Worm (Caenorhabditis elegans) whole organism, late embryonic: ENCODE results near the gene C18A3.11.
"Not testable (repeated sequence)": the region's sequence is repeated elsewhere in the genome, so short reads cannot be mapped to it uniquely, and the experiment has no call there.

Experiments
- T23F11.4 ChIP-seq: fragments of 200-800 bp; sonication (Bioruptor generic); optimal IDR thresholded peaks from 2 replicates; lab custom pipeline; 2018; ENCODE audit warnings: mild to moderate bottlenecking, missing genetic modification characterization, missing compliant biosample characterization
- ahr-1 ChIP-seq: sonication (generic microtip); optimal IDR thresholded peaks from 2 replicates; lab custom pipeline; 2016; ENCODE audit warnings: missing genetic modification characterization, missing compliant biosample characterization
- ceh-14 ChIP-seq: sonication (generic microtip); optimal IDR thresholded peaks from 2 replicates; lab custom pipeline; 2016; ENCODE audit warnings: missing genotype, missing genetic modification characterization, missing compliant biosample characterization
- ceh-18 ChIP-seq: sonication (generic microtip); optimal IDR thresholded peaks from 2 replicates; lab custom pipeline; 2016; ENCODE audit warnings: missing genetic modification characterization, missing compliant biosample characterization
- ceh-19 ChIP-seq: fragments of 200-800 bp; sonication (Bioruptor generic); optimal IDR thresholded peaks from 2 replicates; lab custom pipeline; 2018; ENCODE audit warnings: mild to moderate bottlenecking, missing genetic modification characterization, missing compliant biosample characterization
- ceh-34 ChIP-seq: sonication (generic microtip); optimal IDR thresholded peaks from 2 replicates; lab custom pipeline; 2016; ENCODE audit warnings: mild to moderate bottlenecking, missing genetic modification characterization, missing compliant biosample characterization
- ceh-45 ChIP-seq: fragments of 200-800 bp; sonication (Bioruptor generic); IDR thresholded peaks from 2 replicates; pipeline ENCODE4 v1.3.6; 2022; ENCODE audit warnings: missing genetic modification reagents, missing genetic modification characterization, missing compliant biosample characterization
- ceh-9 ChIP-seq: sonication (generic microtip); optimal IDR thresholded peaks from 2 replicates; lab custom pipeline; 2016; ENCODE audit warnings: mild to moderate bottlenecking, missing genetic modification characterization, inconsistent platforms, missing compliant biosample characterization
- dmd-4 ChIP-seq: sonication (generic microtip); optimal IDR thresholded peaks from 2 replicates; lab custom pipeline; 2016; ENCODE audit warnings: borderline replicate concordance, missing genetic modification characterization, missing compliant biosample characterization
- elt-2 ChIP-seq: sonication (generic microtip); optimal IDR thresholded peaks from 2 replicates; lab custom pipeline; 2016; ENCODE audit warnings: missing genetic modification reagents, missing genetic modification characterization, missing compliant biosample characterization
- elt-4 ChIP-seq: sonication (generic microtip); optimal IDR thresholded peaks from 2 replicates; lab custom pipeline; 2016; ENCODE audit warnings: missing genetic modification characterization, missing compliant biosample characterization
- ets-4 ChIP-seq: sonication (generic microtip); optimal IDR thresholded peaks from 2 replicates; lab custom pipeline; 2016; ENCODE audit warnings: missing genetic modification characterization, missing compliant biosample characterization
- eyg-1 ChIP-seq: sonication (generic microtip); optimal IDR thresholded peaks from 2 replicates; lab custom pipeline; 2016; ENCODE audit warnings: missing genotype, missing genetic modification characterization, missing compliant biosample characterization
- fax-1 ChIP-seq: sonication (generic microtip); optimal IDR thresholded peaks from 2 replicates; lab custom pipeline; 2016; ENCODE audit warnings: missing genotype, missing genetic modification characterization, missing compliant biosample characterization
- hlh-15 ChIP-seq: sonication (generic microtip); optimal IDR thresholded peaks from 2 replicates; lab custom pipeline; 2016; ENCODE audit warnings: missing genetic modification characterization, missing compliant biosample characterization
- hlh-6 ChIP-seq: sonication (generic microtip); optimal IDR thresholded peaks from 2 replicates; lab custom pipeline; 2016; ENCODE audit warnings: missing genotype, missing genetic modification characterization, missing compliant biosample characterization
- lim-6 ChIP-seq: sonication (generic microtip); optimal IDR thresholded peaks from 2 replicates; lab custom pipeline; 2016; ENCODE audit warnings: missing genetic modification characterization, missing compliant biosample characterization
- lin-11 ChIP-seq: fragments of 200-800 bp; sonication (Bioruptor generic); optimal IDR thresholded peaks from 2 replicates; lab custom pipeline; 2018; ENCODE audit warnings: mild to moderate bottlenecking, missing genetic modification characterization, missing compliant biosample characterization
- madf-2 ChIP-seq: sonication (generic microtip); optimal IDR thresholded peaks from 2 replicates; lab custom pipeline; 2017; ENCODE audit warnings: missing genetic modification characterization, missing compliant biosample characterization
- mec-3 ChIP-seq: sonication (generic microtip); optimal IDR thresholded peaks from 2 replicates; lab custom pipeline; 2016; ENCODE audit warnings: borderline replicate concordance, missing genetic modification characterization, missing compliant biosample characterization
- pag-3 ChIP-seq: sonication (generic microtip); optimal IDR thresholded peaks from 2 replicates; lab custom pipeline; 2016; ENCODE audit warnings: missing compliant biosample characterization, missing genetic modification characterization, borderline replicate concordance
- pax-1 ChIP-seq: fragments of 150-350 bp; optimal IDR thresholded peaks from 2 replicates; lab custom pipeline; 2014; ENCODE audit warnings: missing biosample characterization, missing genetic modification characterization
- pha-4 ChIP-seq: fragments of 150-350 bp; optimal IDR thresholded peaks from 2 replicates; lab custom pipeline; 2018; ENCODE audit warnings: missing biosample characterization, missing genetic modification reagents, missing genetic modification characterization
- sdc-2 ChIP-seq: sonication (generic microtip); optimal IDR thresholded peaks from 2 replicates; lab custom pipeline; 2016; ENCODE audit warnings: missing genotype, missing genetic modification characterization, missing compliant biosample characterization
- sox-2 ChIP-seq: fragments of 200-800 bp; sonication (Bioruptor generic); IDR thresholded peaks from 2 replicates; pipeline ENCODE4 v1.3.6; 2022; ENCODE audit warnings: missing genetic modification reagents, missing genetic modification characterization, missing compliant biosample characterization
- sox-4 ChIP-seq: sonication (generic microtip); optimal IDR thresholded peaks from 2 replicates; lab custom pipeline; 2017; ENCODE audit warnings: mild to moderate bottlenecking, missing genetic modification characterization, inconsistent platforms, missing compliant biosample characterization
- syd-9 ChIP-seq: sonication (generic microtip); optimal IDR thresholded peaks from 2 replicates; lab custom pipeline; 2016; ENCODE audit warnings: mild to moderate bottlenecking, missing genetic modification characterization, moderate library complexity, missing compliant biosample characterization
- tbx-2 ChIP-seq: sonication (generic microtip); optimal IDR thresholded peaks from 2 replicates; lab custom pipeline; 2016; ENCODE audit warnings: missing genetic modification characterization, missing compliant biosample characterization
- unc-55 ChIP-seq: sonication (generic microtip); optimal IDR thresholded peaks from 2 replicates; lab custom pipeline; 2017; ENCODE audit warnings: missing biosample characterization, missing genetic modification reagents, missing genetic modification characterization
- zip-5 ChIP-seq: sonication (generic microtip); optimal IDR thresholded peaks from 2 replicates; lab custom pipeline; 2016; ENCODE audit warnings: missing genetic modification characterization, missing compliant biosample characterization
- ztf-16 ChIP-seq: sonication (generic microtip); optimal IDR thresholded peaks from 2 replicates; lab custom pipeline; 2017; ENCODE audit warnings: missing genetic modification characterization, missing compliant biosample characterization

The C18A3.11 gene

DNA sequence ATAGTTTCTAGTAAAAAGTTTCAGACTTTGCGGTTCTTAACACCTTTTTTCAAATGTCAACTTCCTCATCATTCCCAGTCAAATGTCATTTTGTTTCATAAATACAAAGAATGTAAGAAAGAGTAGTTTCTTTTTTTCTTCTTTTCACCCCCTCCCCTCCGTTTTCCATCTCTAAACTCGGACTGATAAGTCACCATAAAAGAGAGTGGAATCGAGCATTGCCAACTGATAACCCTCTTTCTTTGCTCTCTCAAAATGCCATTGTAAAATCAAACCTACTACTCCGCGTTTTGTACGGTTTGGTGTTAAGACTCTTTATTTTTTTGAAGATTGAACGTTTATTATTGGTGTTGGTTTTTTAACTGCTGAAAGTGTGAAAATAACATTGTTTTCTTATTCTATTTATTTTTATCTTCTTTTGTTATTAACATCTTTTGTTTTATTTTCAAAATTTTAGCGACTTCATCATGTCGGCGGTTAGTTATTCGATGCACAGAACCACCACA lies 19.0 kb downstream of the C18A3.11 start, which contains the start of gene ifb-2:
ifb-2 (plus strand) TSS at position 456 of the 506 bp plus-strand sequence.
- TF ChIP-seq ets-4 (tag; lab: Kevin White, UChicago) (no peak), fax-1 (no peak), sdc-2 (tag; lab: Kevin White, UChicago) (no peak), elt-2 (tag; lab: Kevin White, UChicago) (peak; percentile 92)

DNA sequence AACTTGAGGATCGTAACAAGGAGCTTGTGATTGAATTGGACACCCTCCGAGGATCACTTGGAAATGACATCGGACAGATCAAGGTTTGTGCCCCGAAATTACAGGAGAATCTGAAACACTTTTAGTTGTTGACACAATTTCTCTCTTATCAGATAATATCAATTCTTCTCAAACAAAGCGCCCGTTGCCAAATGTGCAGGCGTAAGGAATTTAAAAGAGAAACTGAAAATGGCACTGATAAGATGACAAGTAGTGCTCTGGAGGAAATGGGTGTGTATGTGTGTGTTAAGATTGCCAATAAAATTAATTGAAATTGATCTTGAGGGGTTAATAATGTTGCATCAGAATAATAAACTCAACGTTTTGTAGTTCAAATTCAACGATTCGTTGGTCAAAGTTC lies 20.5 kb downstream of the C18A3.11 start:
- TF ChIP-seq elt-2 (tag; lab: Kevin White, UChicago) (peak; percentile 83), lim-6 (tag; lab: Kevin White, UChicago) (no peak)

DNA sequence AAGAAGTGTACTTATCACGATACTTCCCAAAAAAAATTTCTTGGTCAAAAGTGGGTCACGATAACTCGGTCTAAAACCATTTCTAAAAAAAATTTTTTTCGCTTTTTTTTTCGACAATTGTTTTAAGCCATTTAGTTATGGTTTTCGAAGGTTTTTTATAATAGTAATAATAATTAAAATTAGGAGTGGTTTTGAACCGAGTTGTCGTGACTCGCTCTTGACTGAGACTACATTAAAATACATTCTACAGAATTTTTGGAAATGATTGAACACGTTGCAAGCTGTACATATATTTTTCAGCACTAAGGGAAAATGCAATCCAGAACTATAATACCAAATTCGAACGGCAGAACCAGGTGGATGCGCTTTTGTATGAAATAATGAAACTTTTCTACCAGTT lies 23.3 kb downstream of the C18A3.11 start, which contains the start of gene F10C1.8:
F10C1.8 (plus strand) TSS at position 301 of the 400 bp plus-strand sequence.
- TF ChIP-seq ztf-16 (no peak), ceh-19 (GFP tag; lab: Kevin White, UChicago) (no peak), ceh-45 (no peak), hlh-15 (tag; lab: Kevin White, UChicago) (no peak), T23F11.4 (GFP tag; lab: Kevin White, UChicago) (no peak), madf-2 (no peak), zip-5 (tag; lab: Kevin White, UChicago) (no peak), ceh-14 (tag; lab: Kevin White, UChicago) (no peak), pag-3 (tag; lab: Kevin White, UChicago) (no peak), pha-4 (no peak)

DNA sequence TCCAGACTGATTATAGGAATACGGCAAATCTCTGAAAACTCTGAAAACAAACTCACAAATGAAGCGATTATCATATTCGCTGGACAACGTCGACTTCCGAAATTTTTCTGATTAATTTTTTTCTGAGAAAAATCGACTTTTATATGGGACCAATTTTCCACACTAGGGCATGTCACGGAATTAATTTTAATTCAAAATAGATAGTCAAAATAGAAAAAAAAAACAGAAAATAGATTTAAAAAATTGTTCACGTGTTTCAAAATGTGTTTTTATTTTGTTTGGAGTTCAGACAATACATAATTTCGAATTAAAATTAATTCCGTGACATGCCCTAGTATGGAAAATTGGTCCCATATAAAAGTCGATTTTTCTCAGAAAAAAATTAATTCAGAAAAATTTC lies 26.8 kb downstream of the C18A3.11 start, which contains the start of the genes F10C1.3 and F10C1.23:
F10C1.3 (minus strand) TSS at position 101 of the 400 bp plus-strand sequence.
F10C1.23 (plus strand) TSS at position 385 of the 400 bp plus-strand sequence.
- not testable (repeated sequence) for TF ChIP-seq fax-1; hlh-6 (tag; lab: Kevin White, UChicago); sox-2 (GFP tag; lab: Robert Waterston, UW)

DNA sequence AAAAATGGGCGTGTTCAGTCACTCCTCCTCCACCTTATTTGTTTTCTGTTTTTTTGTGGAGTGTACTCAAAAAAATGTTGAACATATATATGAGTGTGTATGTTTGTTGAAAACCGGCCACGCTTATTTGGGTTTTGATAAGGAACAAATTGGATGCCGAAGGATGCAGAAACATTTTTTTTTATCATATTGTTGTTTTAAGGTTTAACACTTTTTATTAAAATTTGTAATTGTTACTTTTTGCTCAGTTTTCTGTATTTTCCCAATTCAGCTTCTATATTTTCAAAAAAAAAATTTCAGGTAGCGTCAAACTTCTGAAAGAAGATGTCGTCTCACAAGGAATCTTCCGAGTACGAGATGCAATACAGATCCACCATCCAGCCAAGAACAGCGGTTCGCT lies 34.5 kb downstream of the C18A3.11 start, which contains the start of gene ifb-1:
ifb-1 (plus strand) TSS at position 301 of the 400 bp plus-strand sequence.
- TF ChIP-seq ceh-18: no peak
- no peak for TF ChIP-seq ceh-9 (tag; lab: Kevin White, UChicago)
- TF ChIP-seq dmd-4: no peak
- no peak for TF ChIP-seq sox-2 (GFP tag; lab: Robert Waterston, UW)
- TF ChIP-seq madf-2: no peak
- TF ChIP-seq sox-4: no peak
- TF ChIP-seq ceh-34 (tag; lab: Kevin White, UChicago): no peak
- TF ChIP-seq ets-4 (tag; lab: Kevin White, UChicago): no peak
- TF ChIP-seq syd-9: no peak
- no peak for TF ChIP-seq ceh-45
- no peak for TF ChIP-seq T23F11.4 (GFP tag; lab: Kevin White, UChicago)
- no peak for TF ChIP-seq pag-3 (tag; lab: Kevin White, UChicago)
- TF ChIP-seq eyg-1 (tag; lab: Kevin White, UChicago): no peak
- no peak for TF ChIP-seq mec-3
- no peak for TF ChIP-seq pax-1 (tag; lab: Kevin White, UChicago)
- no peak for TF ChIP-seq tbx-2 (tag; lab: Kevin White, UChicago)
- no peak for TF ChIP-seq lin-11 (tag; lab: Kevin White, UChicago)
- no peak for TF ChIP-seq unc-55

DNA sequence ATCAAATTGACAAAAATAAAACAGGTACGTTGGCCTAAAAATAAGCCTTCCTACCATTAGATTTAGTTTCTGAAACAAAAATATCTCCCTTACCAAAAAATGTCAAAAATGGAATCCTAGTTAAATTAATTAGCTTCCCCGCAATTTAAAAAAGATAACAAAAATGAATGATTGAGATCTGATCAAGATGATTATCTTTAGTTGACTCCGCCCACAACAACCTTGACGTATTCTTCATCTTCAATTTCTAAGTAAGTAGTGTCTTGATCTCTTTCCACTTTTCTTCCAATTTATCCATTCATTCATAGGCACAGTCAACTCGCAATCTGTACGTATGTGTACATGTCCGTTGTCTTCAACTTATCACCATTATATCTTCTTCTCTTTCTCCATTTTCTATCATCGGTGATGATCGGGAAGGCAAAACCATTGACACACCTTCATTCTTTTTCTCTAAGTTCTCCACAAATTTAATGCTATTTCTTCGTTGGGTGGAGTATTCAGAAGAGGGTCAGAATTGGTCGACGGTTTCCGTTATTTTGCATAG lies 37.5 kb downstream of the C18A3.11 start:
- TF ChIP-seq elt-4 (tag; lab: Kevin White, UChicago) (no peak), ahr-1 (tag; lab: Kevin White, UChicago) (no peak)
